Worm (Caenorhabditis elegans): ENCODE data around the gene mrps-31.

DNA sequence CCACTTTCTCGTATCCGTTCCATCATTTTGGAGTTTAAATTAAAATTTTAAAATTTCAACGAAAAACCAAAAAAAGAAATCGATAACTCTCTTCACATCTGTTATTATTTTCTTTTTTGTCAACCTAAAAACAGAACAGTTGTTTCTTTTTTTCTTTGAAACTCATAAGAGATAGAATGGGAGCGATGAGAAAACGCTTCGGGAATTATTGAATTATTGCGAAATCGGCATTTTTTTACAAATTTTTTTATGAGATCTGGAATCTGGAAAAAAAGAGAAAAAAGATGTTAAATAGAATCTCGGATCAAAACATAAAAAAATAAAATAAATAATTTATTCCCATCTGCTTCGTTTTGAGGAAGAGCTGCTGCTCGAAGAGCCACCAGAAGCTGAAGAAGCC, 27.3 kb upstream of the mrps-31 start, which contains the start of gene C46F11.5:
- no peak for TF ChIP-seq F57C9.4 (tag; optimal IDR thresholded peaks at IDR 0.05)
- TF ChIP-seq unc-62 (GFP tag; optimal IDR thresholded peaks at IDR 0.05): no peak
